Fruit fly (Drosophila melanogaster): Measurements from ENCODE around the gene klar.

Gene klar

dm6 chr3L:552950-553349, 12.5 kb upstream of the klar start (continued):
- TF ChIP-seq esn (GFP tag; optimal IDR thresholded peaks at IDR 0.05) (peak; percentile 93), Eip93F (GFP tag; optimal IDR thresholded peaks at IDR 0.05) (peak; percentile 79), achi (GFP tag; optimal IDR thresholded peaks at IDR 0.05) (peak; percentile 89), ss (GFP tag; optimal IDR thresholded peaks at IDR 0.05) (peak; percentile 92 to 97), CG6163 (GFP tag; IDR thresholded peaks at IDR 0.05) (peak; percentile 95), CG8119 (GFP tag; IDR thresholded peaks at IDR 0.05) (peak; percentile 78; the same call in 2 of the 3 replicates), Met (GFP tag; optimal IDR thresholded peaks at IDR 0.05) (peak; percentile 89), OdsH (GFP tag; optimal IDR thresholded peaks at IDR 0.05) (peak; percentile 91), CG6276 (GFP tag; optimal IDR thresholded peaks at IDR 0.05) (peak; percentile 74), CG11294 (GFP tag; IDR thresholded peaks at IDR 0.05) (peak; percentile 72), fd59A (GFP tag; optimal IDR thresholded peaks at IDR 0.05) (peak; percentile 94), salr (GFP tag; optimal IDR thresholded peaks at IDR 0.05) (peak; percentile 58 to 96)

- no peak for TF ChIP-seq CG32006 (GFP tag; optimal IDR thresholded peaks at IDR 0.05)
- no peak for TF ChIP-seq CG34406 (GFP tag; optimal IDR thresholded peaks at IDR 0.05)
- peak; percentile 8; the same call in 1 of the 3 replicates for TF ChIP-seq CG6163 (GFP tag; IDR thresholded peaks at IDR 0.05)
Measured at dm6 chr3L:552446-552845, 12.0 kb upstream of the klar start.

dm6 chr3L:551844-552243, 11.4 kb upstream of the klar start:
- TF ChIP-seq pdm3 (GFP tag; optimal IDR thresholded peaks at IDR 0.05): no peak
- TF ChIP-seq vri (GFP tag; optimal IDR thresholded peaks at IDR 0.05): no peak
- no peak for TF ChIP-seq Sox102F (GFP tag; optimal IDR thresholded peaks at IDR 0.05)
- no peak for TF ChIP-seq Ets96B (tag; optimal IDR thresholded peaks at IDR 0.05)

- TF ChIP-seq Sox15 (GFP tag; optimal IDR thresholded peaks at IDR 0.05) (no peak), fkh (GFP tag; optimal IDR thresholded peaks at IDR 0.05) (no peak), Met (GFP tag; optimal IDR thresholded peaks at IDR 0.05) (no peak), Sox102F (GFP tag; optimal IDR thresholded peaks at IDR 0.05) (no peak), Eip93F (GFP tag; optimal IDR thresholded peaks at IDR 0.05) (no peak), salr (GFP tag; optimal IDR thresholded peaks at IDR 0.05) (no peak), spab (GFP tag; optimal IDR thresholded peaks at IDR 0.05) (no peak), ss (GFP tag; optimal IDR thresholded peaks at IDR 0.05) (no peak), Smox (GFP tag; optimal IDR thresholded peaks at IDR 0.05) (no peak), svp (GFP tag) (no peak), CG32006 (GFP tag; optimal IDR thresholded peaks at IDR 0.05) (no peak), CG16779 (tag; optimal IDR thresholded peaks at IDR 0.05) (no peak), net (GFP tag; optimal IDR thresholded peaks at IDR 0.05) (no peak), CG7368 (GFP tag; optimal IDR thresholded peaks at IDR 0.05) (no peak), CG3919 (GFP tag; optimal IDR thresholded peaks at IDR 0.05) (no peak), CG6808 (GFP tag; optimal IDR thresholded peaks at IDR 0.05) (no peak), Hr4 (GFP tag; optimal IDR thresholded peaks at IDR 0.05) (no peak)
Measured at dm6 chr3L:550828-551094, 10.3 kb upstream of the klar start.

- TF ChIP-seq net (GFP tag; optimal IDR thresholded peaks at IDR 0.05) (peak; percentile 45), salr (GFP tag; optimal IDR thresholded peaks at IDR 0.05) (peak in 1 of 2 experiments; percentile 59), Ets21C (GFP tag; optimal IDR thresholded peaks at IDR 0.05) (peak; percentile 69), topi (GFP tag; optimal IDR thresholded peaks at IDR 0.05) (peak; percentile 80), fd85E (GFP tag; optimal IDR thresholded peaks at IDR 0.05) (no peak), fd59A (GFP tag; optimal IDR thresholded peaks at IDR 0.05) (peak; percentile 50), ss (GFP tag; optimal IDR thresholded peaks at IDR 0.05) (peak; percentile 29 to 73), CG4318 (GFP tag; optimal IDR thresholded peaks at IDR 0.05) (peak; percentile 46), Blimp-1 (GFP tag; optimal IDR thresholded peaks at IDR 0.05) (peak; percentile 26), CG34406 (GFP tag; optimal IDR thresholded peaks at IDR 0.05) (peak; percentile 70), OdsH (GFP tag; optimal IDR thresholded peaks at IDR 0.05) (peak; percentile 68), Ets96B (tag; optimal IDR thresholded peaks at IDR 0.05) (peak; percentile 61), CG16779 (tag; optimal IDR thresholded peaks at IDR 0.05) (no peak), pdm3 (GFP tag; optimal IDR thresholded peaks at IDR 0.05) (peak; percentile 71), dac (GFP tag; optimal IDR thresholded peaks at IDR 0.05) (peak; percentile 15), Sox15 (GFP tag; optimal IDR thresholded peaks at IDR 0.05) (peak; percentile 48), CG11762 (GFP tag; optimal IDR thresholded peaks at IDR 0.05; ENCODE audit: insufficient read depth) (no peak), Sox102F (GFP tag; optimal IDR thresholded peaks at IDR 0.05) (peak; percentile 68), vri (GFP tag; optimal IDR thresholded peaks at IDR 0.05) (peak; percentile 17), CG9139 (GFP tag; optimal IDR thresholded peaks at IDR 0.05) (no peak), CG32006 (GFP tag; optimal IDR thresholded peaks at IDR 0.05) (peak; percentile 76), Met (GFP tag; optimal IDR thresholded peaks at IDR 0.05) (peak; percentile 77), Eip78C (GFP tag) (peak; percentile 91), esn (GFP tag; optimal IDR thresholded peaks at IDR 0.05) (peak; percentile 84), dsx (GFP tag; optimal IDR thresholded peaks at IDR 0.05; ENCODE audit: poor library complexity, severe bottlenecking) (no peak), CG6163 (GFP tag; IDR thresholded peaks at IDR 0.05) (no peak; the same call in 2 of the 3 replicates)
Measured at dm6 chr3L:550082-550827, 9.8 kb upstream of the klar start.

Data from whole organism, prepupa.